Fruit fly (Drosophila melanogaster) whole organism, prepupa: ENCODE data around the gene cmb.
A peak's percentile ranks its signal among the peaks of the same experiment; 100 is the strongest.

Experiments used
- Blimp-1 ChIP-seq: fragments of 200-800 bp; sonication (Bioruptor generic); optimal IDR thresholded peaks from 3 replicates; lab custom pipeline; 2017; ENCODE audit warnings: missing biosample characterization, missing genetic modification characterization, mild to moderate bottlenecking, moderate library complexity, missing genetic modification reagents
- CG11762 ChIP-seq: fragments of 200-800 bp; sonication (Bioruptor generic); optimal IDR thresholded peaks from 3 replicates; lab custom pipeline; 2016; ENCODE audit warnings: missing biosample characterization, missing genetic modification characterization; ENCODE audit not compliant: insufficient read depth
- CG11902 ChIP-seq: fragments of 200-800 bp; sonication (Bioruptor generic); optimal IDR thresholded peaks from 3 replicates; lab custom pipeline; 2016; ENCODE audit warnings: missing biosample characterization, missing genetic modification characterization
- CG15336 ChIP-seq: fragments of 200-800 bp; sonication (Bioruptor generic); IDR thresholded peaks from 2 replicates; pipeline ENCODE4 v1.3.6; 2022; ENCODE audit warnings: missing biosample characterization, missing genetic modification characterization
- CG31627 ChIP-seq: fragments of 200-800 bp; sonication (Bioruptor generic); optimal IDR thresholded peaks from 3 replicates; lab custom pipeline; 2016; ENCODE audit warnings: missing biosample characterization, missing genetic modification characterization
- CG34406 ChIP-seq: fragments of 200-800 bp; sonication (Bioruptor generic); optimal IDR thresholded peaks from 3 replicates; lab custom pipeline; 2016; ENCODE audit warnings: missing biosample characterization, missing genetic modification characterization
- CG6163 ChIP-seq: fragments of 200-800 bp; sonication (Bioruptor generic); IDR thresholded peaks from 3 replicates; pipeline ENCODE4 v1.3.6; 2022; ENCODE audit warnings: missing biosample characterization, missing genetic modification characterization
- CG6792 ChIP-seq: fragments of 200-800 bp; sonication (Bioruptor generic); optimal IDR thresholded peaks from 3 replicates; lab custom pipeline; 2016; ENCODE audit warnings: missing biosample characterization, missing genetic modification characterization
- CG6808 ChIP-seq: fragments of 200-800 bp; sonication (Bioruptor generic); optimal IDR thresholded peaks from 3 replicates; lab custom pipeline; 2017; ENCODE audit warnings: missing biosample characterization, missing genetic modification characterization, mild to moderate bottlenecking, moderate library complexity, missing genetic modification reagents
- CG6854 ChIP-seq: fragments of 200-800 bp; sonication (Bioruptor generic); optimal IDR thresholded peaks from 2 replicates; lab custom pipeline; 2017; ENCODE audit warnings: missing biosample characterization, mild to moderate bottlenecking, missing genetic modification characterization
- CG8119 ChIP-seq: fragments of 200-800 bp; sonication (Bioruptor generic); IDR thresholded peaks from 3 replicates; pipeline ENCODE4 v1.3.6; 2022; ENCODE audit warnings: missing biosample characterization, missing genetic modification characterization
- CG8319 ChIP-seq: fragments of 200-800 bp; sonication (Bioruptor generic); optimal IDR thresholded peaks from 3 replicates; lab custom pipeline; 2016; ENCODE audit warnings: missing biosample characterization, missing genetic modification characterization
- CG8632 ChIP-seq: fragments of 200-800 bp; sonication (Bioruptor generic); optimal IDR thresholded peaks from 3 replicates; lab custom pipeline; 2016; ENCODE audit warnings: missing biosample characterization, missing genetic modification characterization
- CG9139 ChIP-seq: fragments of 200-800 bp; sonication (Bioruptor generic); optimal IDR thresholded peaks from 3 replicates; lab custom pipeline; 2017; ENCODE audit warnings: missing biosample characterization, mild to moderate bottlenecking, missing genetic modification characterization
- Eip78C ChIP-seq: fragments of 200-800 bp; sonication (Bioruptor generic); peaks from one replicate; lab custom pipeline; 2016; ENCODE audit warnings: missing biosample characterization, missing genetic modification characterization
- Eip93F ChIP-seq: fragments of 200-800 bp; sonication (Bioruptor generic); optimal IDR thresholded peaks from 2 replicates; lab custom pipeline; 2016; ENCODE audit warnings: missing biosample characterization, mild to moderate bottlenecking, missing genetic modification characterization
- Ets21C ChIP-seq: fragments of 200-800 bp; sonication (Bioruptor generic); optimal IDR thresholded peaks from 3 replicates; lab custom pipeline; 2016; ENCODE audit warnings: missing biosample characterization, missing genetic modification characterization
- Gug ChIP-seq: fragments of 200-800 bp; sonication (Bioruptor generic); IDR thresholded peaks from 2 replicates; pipeline ENCODE4 v1.3.6; 2022; ENCODE audit warnings: missing biosample characterization, missing genetic modification characterization
- Hr38 ChIP-seq: sonication (Bioruptor generic); optimal IDR thresholded peaks from 2 replicates; lab custom pipeline; 2016; ENCODE audit warnings: missing biosample characterization, missing genetic modification characterization
- Hr39 ChIP-seq: fragments of 200-800 bp; sonication (Bioruptor generic); optimal IDR thresholded peaks from 2 replicates; lab custom pipeline; 2016; ENCODE audit warnings: missing biosample characterization, missing genetic modification characterization
- Met ChIP-seq: fragments of 200-800 bp; sonication (Bioruptor generic); optimal IDR thresholded peaks from 3 replicates; lab custom pipeline; 2016; ENCODE audit warnings: missing biosample characterization, missing genetic modification characterization
- Smox ChIP-seq: fragments of 200-800 bp; sonication (Bioruptor generic); optimal IDR thresholded peaks from 3 replicates; lab custom pipeline; 2016; ENCODE audit warnings: missing biosample characterization, missing genetic modification characterization
- Sox102F ChIP-seq: fragments of 200-800 bp; sonication (Bioruptor generic); optimal IDR thresholded peaks from 2 replicates; lab custom pipeline; 2016; ENCODE audit warnings: missing biosample characterization, mild to moderate bottlenecking, missing genetic modification characterization
- achi ChIP-seq: fragments of 200-800 bp; sonication (Bioruptor generic); optimal IDR thresholded peaks from 3 replicates; lab custom pipeline; 2016; ENCODE audit warnings: missing biosample characterization, missing genetic modification characterization
- acj6 ChIP-seq: fragments of 200-800 bp; sonication (Bioruptor generic); optimal IDR thresholded peaks from 3 replicates; lab custom pipeline; 2016; ENCODE audit warnings: missing biosample characterization, missing genetic modification characterization
- cyc ChIP-seq: fragments of 200-800 bp; sonication (Bioruptor generic); optimal IDR thresholded peaks from 3 replicates; lab custom pipeline; 2016; ENCODE audit warnings: missing biosample characterization, missing genetic modification characterization
- eg ChIP-seq: fragments of 200-800 bp; sonication (Bioruptor generic); IDR thresholded peaks from 3 replicates; pipeline ENCODE4 v1.3.6; 2022; ENCODE audit warnings: missing biosample characterization, missing genetic modification characterization
- esn ChIP-seq: fragments of 200-800 bp; sonication (Bioruptor generic); optimal IDR thresholded peaks from 2 replicates; lab custom pipeline; 2016; ENCODE audit warnings: missing biosample characterization, mild to moderate bottlenecking, missing genetic modification characterization, moderate library complexity
- fkh ChIP-seq: fragments of 200-800 bp; sonication (Bioruptor generic); optimal IDR thresholded peaks from 3 replicates; lab custom pipeline; 2017; ENCODE audit warnings: missing biosample characterization, mild to moderate bottlenecking, missing genetic modification characterization, moderate library complexity
- lz ChIP-seq: fragments of 200-800 bp; sonication (Bioruptor generic); optimal IDR thresholded peaks from 3 replicates; lab custom pipeline; 2016; ENCODE audit warnings: missing biosample characterization, missing genetic modification characterization
- pdm3 ChIP-seq: fragments of 200-800 bp; sonication (Bioruptor generic); optimal IDR thresholded peaks from 3 replicates; lab custom pipeline; 2016; ENCODE audit warnings: missing biosample characterization, missing genetic modification characterization
- spab ChIP-seq: fragments of 200-800 bp; sonication (Bioruptor generic); optimal IDR thresholded peaks from 2 replicates; lab custom pipeline; 2017; ENCODE audit warnings: missing biosample characterization, mild to moderate bottlenecking, missing genetic modification characterization, missing genetic modification reagents
- ss ChIP-seq, 2 experiments: fragments of 200-800 bp; sonication (Bioruptor generic); optimal IDR thresholded peaks; 2 replicates in 1 of 2; 3 replicates in 1 of 2; lab custom pipeline; 2017 to 2018; ENCODE audit warnings: mild to moderate bottlenecking in 2 of 2, missing biosample characterization in 2 of 2, missing genetic modification characterization in 2 of 2, moderate library complexity in 1 of 2
- svp ChIP-seq: fragments of 200-800 bp; sonication (Bioruptor generic); peaks from one replicate; lab custom pipeline; 2016; ENCODE audit warnings: missing biosample characterization, missing genetic modification characterization
- topi ChIP-seq: fragments of 200-800 bp; sonication (Bioruptor generic); optimal IDR thresholded peaks from 3 replicates; lab custom pipeline; 2016; ENCODE audit warnings: missing biosample characterization, missing genetic modification characterization

cmb gene

DNA sequence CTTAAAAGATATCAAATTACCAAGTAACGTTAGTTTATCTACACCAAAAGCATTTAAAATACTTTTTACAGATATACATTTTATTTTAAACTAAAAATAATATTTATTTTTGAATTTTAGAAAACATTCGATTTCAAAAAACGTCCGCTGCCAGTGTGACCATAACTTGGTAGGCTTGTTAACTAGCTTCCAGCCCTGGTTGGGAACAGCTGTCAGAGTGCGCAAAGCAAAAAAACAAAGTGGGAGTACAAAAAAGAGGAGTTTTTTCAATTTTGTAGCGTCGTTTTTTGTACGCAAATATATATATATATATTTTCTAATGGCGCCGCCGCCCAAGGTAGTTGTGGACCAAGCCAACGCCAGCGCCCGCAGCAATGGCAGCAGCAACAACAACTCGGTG is at the start of gene cmb (continued):
- TF ChIP-seq eg (GFP tag; lab: Robert Waterston, UW): peak; percentile 97
- peak; percentile 91 for TF ChIP-seq CG9139
- TF ChIP-seq CG15336: peak; percentile 91
- TF ChIP-seq CG8119 (GFP tag; lab: Robert Waterston, UW): peak; percentile 96
- no peak for TF ChIP-seq CG11902 (GFP tag; lab: Kevin White, UChicago)
- peak; percentile 62 for TF ChIP-seq CG34406 (GFP tag; lab: Kevin White, UChicago)
- TF ChIP-seq CG6854 (GFP tag; lab: Kevin White, UChicago): peak; percentile 80
- TF ChIP-seq CG11762 (GFP tag; lab: Kevin White, UChicago): peak; percentile 59
- TF ChIP-seq, all 60 proteins: peak for 46

DNA sequence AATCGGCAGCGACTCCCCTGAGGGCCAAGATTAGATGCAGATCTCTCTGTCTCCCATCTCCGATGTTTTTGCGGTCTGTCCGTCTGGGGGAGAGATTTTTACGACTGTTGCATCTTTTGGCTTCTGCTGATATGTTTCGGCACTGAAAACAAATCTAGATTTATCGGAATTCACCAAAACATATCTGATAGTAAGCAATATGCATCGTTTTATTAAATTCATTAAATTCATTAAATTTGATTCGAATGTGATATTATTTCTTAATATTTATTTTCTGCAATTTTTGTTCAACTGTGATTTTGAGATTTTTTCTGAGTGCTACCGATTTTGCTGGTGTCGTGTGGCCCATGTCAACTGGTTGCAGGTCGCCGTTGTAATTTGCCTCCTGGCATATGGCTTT is 48.9 kb upstream of the cmb start:
- TF ChIP-seq Blimp-1 (GFP tag; lab: Kevin White, UChicago): peak; percentile 11
- TF ChIP-seq lz (GFP tag; lab: Kevin White, UChicago): peak; percentile 42
- peak; percentile 19 for TF ChIP-seq CG6854 (GFP tag; lab: Kevin White, UChicago)
- TF ChIP-seq achi (GFP tag; lab: Kevin White, UChicago): peak; percentile 29
- peak; percentile 30 for TF ChIP-seq acj6 (GFP tag; lab: Kevin White, UChicago)
- TF ChIP-seq CG8632 (GFP tag; lab: Kevin White, UChicago): peak; percentile 51
- TF ChIP-seq spab (GFP tag; lab: Kevin White, UChicago): peak; percentile 9
- TF ChIP-seq CG11902 (GFP tag; lab: Kevin White, UChicago): peak; percentile 37
- peak; percentile 59 for TF ChIP-seq CG34406 (GFP tag; lab: Kevin White, UChicago)
- TF ChIP-seq CG6808 (GFP tag; lab: Kevin White, UChicago): peak; percentile 28
- TF ChIP-seq Eip78C: peak; percentile 88
- no peak for TF ChIP-seq Gug
- peak; percentile 74 for TF ChIP-seq svp
- TF ChIP-seq Hr38 (GFP tag; lab: Kevin White, UChicago): no peak
- peak; percentile 58 for TF ChIP-seq topi (GFP tag; lab: Kevin White, UChicago)
- TF ChIP-seq cyc: peak; percentile 55
- no peak for TF ChIP-seq Ets21C (GFP tag; lab: Kevin White, UChicago)
- peak; percentile 46 for TF ChIP-seq CG6792 (GFP tag; lab: Kevin White, UChicago)
- peak; percentile 21 for TF ChIP-seq CG31627
- no peak for TF ChIP-seq Met (GFP tag; lab: Kevin White, UChicago)
- no peak for TF ChIP-seq CG8119 (GFP tag; lab: Robert Waterston, UW)
- TF ChIP-seq Smox (GFP tag; lab: Kevin White, UChicago): peak; percentile 19
- TF ChIP-seq CG8319 (GFP tag; lab: Kevin White, UChicago): peak; percentile 21
- no peak for TF ChIP-seq Hr39 (GFP tag; lab: Kevin White, UChicago)

- TF ChIP-seq fkh (peak; percentile 72), pdm3 (GFP tag; lab: Kevin White, UChicago) (no peak)
Observed at dm6 chr3L:13397656-13398055, 44.7 kb upstream of the cmb start.

- TF ChIP-seq Eip78C: peak; percentile 13
- TF ChIP-seq CG6163 (GFP tag; lab: Robert Waterston, UW): 0 out of 3 replicates have a peak, but pooled peaks have one; percentile 40
- peak; percentile 33 to 39 for TF ChIP-seq ss (GFP tag; optimal IDR thresholded peaks at IDR 0.05; lab: Kevin White, UChicago)
- TF ChIP-seq CG11902 (GFP tag; lab: Kevin White, UChicago): no peak
- peak; percentile 16 for TF ChIP-seq fkh
- no peak for TF ChIP-seq CG15336
- peak; percentile 35 for TF ChIP-seq esn (GFP tag; lab: Kevin White, UChicago)
- TF ChIP-seq Eip93F (GFP tag; lab: Kevin White, UChicago): no peak
- peak; percentile 23 for TF ChIP-seq CG6854 (GFP tag; lab: Kevin White, UChicago)
- peak; percentile 6 for TF ChIP-seq Sox102F (GFP tag; lab: Kevin White, UChicago)
- peak; percentile 6 for TF ChIP-seq CG9139
- peak; percentile 8 for TF ChIP-seq topi (GFP tag; lab: Kevin White, UChicago)
- TF ChIP-seq CG6808 (GFP tag; lab: Kevin White, UChicago): no peak
Observed at dm6 chr3L:13400872-13401418, 41.4 kb upstream of the cmb start, which contains the start of gene sens. Gene sens, minus strand, starts transcription at chr3L:13401125.
